Fruit fly (Drosophila melanogaster): ENCODE measurements around the gene Crtc.

Crtc gene

dm6 chr3L:17625574-17626128 lies 43.4 kb downstream of the Crtc start:
- TF ChIP-seq CG17801 (GFP tag; optimal IDR thresholded peaks at IDR 0.05; ENCODE audit: partially characterized antibody) = no peak

- no peak for TF ChIP-seq CG17801 (GFP tag; optimal IDR thresholded peaks at IDR 0.05; ENCODE audit: partially characterized antibody)
These were observed 44.0 kb downstream of the Crtc start for dm6 chr3L:17625014-17625413.

dm6 chr3L:17624208-17624826 lies 44.7 kb downstream of the Crtc start:
- TF ChIP-seq CG17801 (GFP tag; optimal IDR thresholded peaks at IDR 0.05; ENCODE audit: partially characterized antibody) = no peak

DNA sequence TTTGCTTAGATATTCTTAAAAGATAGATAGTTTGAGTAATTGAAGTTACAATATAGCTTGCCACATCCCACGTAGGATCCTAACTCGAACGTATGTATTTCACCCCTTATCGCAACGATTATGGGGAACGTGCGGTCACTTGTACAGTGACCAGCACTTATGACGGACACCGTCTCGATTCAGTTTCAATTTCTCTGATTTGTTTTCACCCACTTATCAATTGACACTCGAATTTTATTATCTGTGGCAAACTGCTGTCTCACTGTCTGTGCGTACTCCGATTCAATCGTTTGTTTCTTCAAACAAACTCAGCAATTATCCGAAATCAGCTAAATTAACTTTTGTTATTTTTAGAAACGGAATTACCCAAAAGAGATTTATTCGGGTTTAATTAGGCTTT lies 46.1 kb downstream of the Crtc start:
- no peak for TF ChIP-seq CG17801 (GFP tag; optimal IDR thresholded peaks at IDR 0.05; ENCODE audit: partially characterized antibody)

DNA sequence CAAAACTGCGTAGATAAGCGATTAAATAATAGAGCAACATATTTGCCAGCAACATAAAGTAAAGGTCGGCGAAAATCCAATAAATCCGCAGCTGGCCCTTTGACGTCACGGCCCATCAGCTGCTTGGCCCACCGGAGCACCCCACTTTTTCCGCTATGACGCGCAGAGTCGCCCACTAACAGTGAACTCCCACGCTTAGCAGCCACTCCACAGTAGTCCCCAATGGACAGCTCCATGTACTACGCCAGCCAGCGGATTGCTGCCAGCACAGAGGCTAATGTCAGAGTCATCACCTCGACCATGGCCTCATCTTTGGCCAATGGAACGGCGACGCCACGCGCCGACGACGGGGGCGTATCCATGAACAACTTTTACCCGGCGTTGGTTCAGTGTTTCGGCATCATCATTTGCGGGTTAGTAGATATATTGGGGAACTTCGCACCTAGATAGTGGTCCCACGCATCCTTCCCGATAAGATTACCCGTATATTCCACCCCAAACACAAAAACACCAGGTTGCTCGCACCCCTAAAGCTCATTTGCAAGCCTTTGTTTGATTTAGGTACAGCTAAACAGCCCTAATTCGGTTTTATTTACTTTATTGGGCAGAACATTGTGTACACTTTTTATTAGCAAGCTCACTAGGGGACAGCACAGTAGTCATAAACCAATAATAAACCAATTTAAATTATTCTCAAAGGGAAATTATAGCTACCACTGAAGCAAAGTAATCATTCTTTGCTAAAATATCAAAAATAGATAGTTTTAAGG lies 46.8 kb downstream of the Crtc start:
- no peak for TF ChIP-seq CG17801 (GFP tag; optimal IDR thresholded peaks at IDR 0.05; ENCODE audit: partially characterized antibody)

DNA sequence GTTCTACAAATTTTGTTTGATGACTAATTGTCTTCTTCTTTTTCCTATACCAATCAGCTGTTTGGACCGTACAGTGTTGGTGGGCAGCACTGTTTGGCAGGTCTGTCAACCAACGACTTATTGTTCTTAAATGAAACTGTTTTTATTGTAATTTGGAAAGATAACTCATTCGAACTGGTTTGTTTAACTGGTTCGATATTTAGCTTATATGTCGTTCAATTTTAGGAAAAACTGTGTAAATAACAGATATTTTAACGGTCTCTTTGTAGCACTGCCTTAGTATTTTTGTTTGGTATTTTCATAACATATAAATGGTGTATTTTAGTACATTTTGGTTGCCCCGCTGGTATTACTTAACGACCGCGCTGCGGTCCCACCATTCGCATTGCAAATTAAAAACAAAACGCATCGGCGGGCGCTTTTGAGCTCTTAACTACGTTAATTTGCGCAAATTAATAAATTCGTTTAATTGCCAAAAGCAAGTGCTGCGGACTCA lies 47.5 kb downstream of the Crtc start, which contains the start of the genes Vps60 and anchor:
Vps60 (minus strand) TSS at position 175 of the 496 bp plus-strand sequence.
anchor (plus strand) TSS at position 374 of the 496 bp plus-strand sequence.
- TF ChIP-seq CG17801 (GFP tag; optimal IDR thresholded peaks at IDR 0.05; ENCODE audit: partially characterized antibody) = peak; percentile 82

- peak; percentile 76 for TF ChIP-seq CG17801 (GFP tag; optimal IDR thresholded peaks at IDR 0.05; ENCODE audit: partially characterized antibody)
These were observed 49.8 kb downstream of the Crtc start, which contains the start of gene Eip74EF for dm6 chr3L:17619209-17619705. Gene Eip74EF, minus strand, starts transcription at chr3L:17619325.

DNA sequence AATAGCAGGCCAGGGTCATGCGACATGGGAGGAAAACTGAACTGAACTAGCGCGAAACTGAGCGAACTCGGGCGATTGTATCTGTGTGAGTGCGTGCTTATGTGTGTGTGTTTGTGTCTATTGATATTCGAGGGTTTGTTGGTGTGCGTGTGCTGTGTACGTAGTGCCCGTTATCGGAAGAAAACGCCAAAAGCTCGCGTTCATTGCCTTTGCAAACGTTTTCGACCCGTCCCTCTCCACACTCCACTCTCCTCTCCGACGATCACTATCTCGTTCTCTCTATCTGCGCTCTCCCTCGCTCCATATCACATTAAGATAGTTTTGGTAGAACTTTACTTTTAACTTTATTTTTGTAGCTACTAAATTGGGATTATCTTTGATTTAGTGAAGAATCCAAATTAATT lies 52.2 kb downstream of the Crtc start:
- TF ChIP-seq CG17801 (GFP tag; optimal IDR thresholded peaks at IDR 0.05; ENCODE audit: partially characterized antibody) = no peak

DNA sequence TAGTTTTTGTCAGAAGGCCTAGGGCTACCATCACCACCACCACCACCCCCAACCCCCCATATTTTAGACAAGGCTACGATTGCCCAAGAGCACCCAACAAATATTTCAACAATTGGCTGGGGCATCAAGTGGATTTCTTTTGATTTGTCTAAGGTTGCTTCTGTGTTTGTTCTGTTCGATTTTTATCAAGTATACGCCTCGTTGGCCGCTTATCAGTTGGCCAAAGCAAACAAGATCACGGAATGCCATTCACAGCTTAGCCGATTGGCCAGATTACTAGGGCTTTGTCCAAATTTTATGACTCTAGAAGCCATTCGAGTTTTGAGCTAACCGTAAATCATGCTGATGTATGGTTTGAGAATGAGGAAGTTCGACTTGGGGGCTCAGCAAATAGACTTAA lies 53.2 kb downstream of the Crtc start:
- no peak for TF ChIP-seq CG17801 (GFP tag; optimal IDR thresholded peaks at IDR 0.05; ENCODE audit: partially characterized antibody)

DNA sequence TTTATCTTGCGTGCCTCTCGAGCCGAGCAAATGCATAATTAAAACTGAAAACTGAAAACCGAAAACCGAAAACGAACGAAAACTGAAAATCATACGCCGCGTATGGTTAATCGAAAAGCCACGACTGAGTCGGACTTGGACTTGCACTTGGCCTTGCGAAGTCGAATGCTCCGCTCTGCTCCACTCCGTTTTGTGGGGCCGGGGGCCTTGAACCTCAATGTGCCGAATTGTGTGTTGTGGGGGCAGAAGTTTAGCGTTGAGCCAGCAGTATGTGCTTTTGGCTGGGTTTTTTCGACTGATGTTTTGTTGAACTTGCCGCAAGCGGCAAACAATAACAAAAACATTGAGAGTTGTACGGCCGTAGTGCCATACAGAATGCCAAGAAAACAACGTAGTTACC lies 53.7 kb downstream of the Crtc start:
- no peak for TF ChIP-seq CG17801 (GFP tag; optimal IDR thresholded peaks at IDR 0.05; ENCODE audit: partially characterized antibody)

DNA sequence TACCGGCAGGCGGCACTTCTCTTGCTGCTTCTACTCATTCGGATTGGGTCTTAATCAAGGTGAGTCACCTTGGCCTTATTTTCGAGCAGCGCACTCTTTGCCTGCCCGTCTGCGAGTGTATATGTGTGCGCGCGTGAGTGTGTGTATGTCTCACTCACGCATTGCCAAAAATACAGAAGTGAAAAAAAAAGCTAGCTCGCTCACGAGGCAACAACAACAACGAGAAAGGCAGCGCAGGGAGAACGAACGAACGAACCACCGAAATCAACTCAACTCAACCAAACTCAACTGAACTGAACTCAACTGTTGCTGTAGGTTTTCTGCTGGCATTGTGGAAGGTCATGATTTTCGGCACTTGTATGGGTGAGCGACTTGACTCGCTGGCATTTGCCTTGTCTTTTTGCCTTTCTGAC lies 55.1 kb downstream of the Crtc start:
- no peak for TF ChIP-seq CG17801 (GFP tag; optimal IDR thresholded peaks at IDR 0.05; ENCODE audit: partially characterized antibody)

- TF ChIP-seq CG17801 (GFP tag; optimal IDR thresholded peaks at IDR 0.05; ENCODE audit: partially characterized antibody) = no peak
These were observed 55.7 kb downstream of the Crtc start for dm6 chr3L:17613292-17613734.

DNA sequence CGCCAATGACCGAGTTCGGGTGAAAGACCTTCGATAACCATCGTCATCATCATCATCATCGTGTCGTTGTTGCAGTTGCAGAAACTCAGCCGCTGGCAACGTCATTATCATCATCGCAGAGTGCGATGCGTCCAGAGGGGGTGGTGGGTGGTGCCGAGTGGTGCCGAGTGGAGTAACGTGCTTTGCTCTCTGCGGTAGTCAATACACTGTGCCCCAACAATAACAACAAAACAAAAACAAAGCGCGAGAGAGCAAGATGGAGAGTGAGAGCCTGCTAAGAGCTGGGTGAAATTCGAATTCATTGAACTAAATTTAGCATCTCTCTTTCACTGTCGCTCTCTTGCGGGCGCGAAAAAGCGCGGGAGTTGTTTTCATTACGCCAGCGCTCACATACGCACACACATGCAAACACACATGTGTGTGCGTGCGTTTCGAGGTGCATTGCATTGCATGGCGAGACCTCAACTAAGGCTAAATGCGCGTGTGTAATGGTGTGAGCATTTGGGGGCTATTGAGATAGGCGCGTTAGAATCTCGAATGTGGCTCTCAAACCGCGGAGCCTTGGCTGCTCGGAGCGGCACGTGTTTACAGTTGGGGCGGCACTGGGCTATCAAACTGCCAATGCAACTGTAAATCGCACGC lies 57.0 kb downstream of the Crtc start:
- TF ChIP-seq CG17801 (GFP tag; optimal IDR thresholded peaks at IDR 0.05; ENCODE audit: partially characterized antibody) = peak; percentile 14

DNA sequence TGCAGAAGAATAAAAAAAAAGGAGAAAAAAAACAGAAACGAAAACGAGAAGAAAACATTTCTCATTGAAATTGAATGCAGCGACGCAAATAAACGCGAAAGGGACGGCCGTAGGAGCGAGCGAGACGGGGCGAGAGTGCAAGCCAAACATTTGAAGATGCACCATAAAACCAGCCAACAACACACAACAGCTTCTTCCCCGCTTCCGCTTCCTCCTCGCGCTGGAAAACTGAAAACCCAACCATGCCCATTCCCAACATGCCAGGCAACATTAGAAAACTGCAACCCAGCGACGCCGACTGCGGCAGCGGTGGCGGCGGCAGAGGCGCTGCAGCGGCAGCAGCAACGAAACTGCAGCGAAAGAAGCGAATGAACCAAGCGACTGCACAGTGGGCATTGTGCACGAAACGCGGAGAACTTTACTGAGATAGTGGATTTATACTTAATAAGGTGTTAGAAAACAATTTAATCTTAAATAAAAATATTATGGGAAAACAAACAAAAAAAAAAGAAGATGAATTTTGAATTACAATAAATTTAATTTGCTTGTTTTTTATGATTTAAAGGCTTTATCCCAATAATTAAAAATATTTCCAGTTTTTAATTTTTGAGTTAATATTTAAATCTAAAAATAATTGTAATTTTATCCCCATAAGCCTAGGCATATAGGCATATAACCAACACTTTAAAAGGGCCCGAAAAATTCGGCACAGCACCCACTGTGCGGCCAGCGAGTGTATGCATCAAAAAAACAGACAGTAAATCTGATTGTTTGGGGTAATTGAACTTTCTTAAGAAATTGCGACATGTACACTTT lies 57.9 kb downstream of the Crtc start:
- TF ChIP-seq CG17801 (GFP tag; optimal IDR thresholded peaks at IDR 0.05; ENCODE audit: partially characterized antibody) = peak; percentile 31
